Worm (Caenorhabditis elegans): ENCODE measurements around the gene Y57G11C.38.

The Y57G11C.38 gene

DNA sequence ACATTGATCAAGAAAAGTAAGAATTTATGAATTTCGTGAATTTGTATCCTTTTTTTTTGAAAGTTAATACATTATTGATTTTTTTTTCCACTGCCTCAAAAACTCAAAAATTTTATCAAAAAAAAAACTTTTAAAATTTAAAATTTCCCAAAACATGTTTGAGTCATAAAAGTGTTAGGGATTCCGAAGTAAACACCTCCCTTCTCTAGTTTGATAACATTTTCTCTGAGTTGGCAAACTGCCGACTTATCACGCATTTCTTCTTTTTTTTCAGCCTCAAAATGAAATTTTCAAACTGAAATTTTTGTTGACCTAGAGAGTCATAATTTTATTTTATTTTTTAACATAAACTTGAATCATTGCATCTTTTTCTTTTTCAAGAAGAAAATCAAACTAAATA, 28.7 kb downstream of the Y57G11C.38 start:
- no peak for TF ChIP-seq zag-1 (tag; optimal IDR thresholded peaks at IDR 0.05)
- no peak for TF ChIP-seq daf-16 (GFP tag; optimal IDR thresholded peaks at IDR 0.05)
- peak; percentile 92 for TF ChIP-seq daf-16 (tag; optimal IDR thresholded peaks at IDR 0.05)

DNA sequence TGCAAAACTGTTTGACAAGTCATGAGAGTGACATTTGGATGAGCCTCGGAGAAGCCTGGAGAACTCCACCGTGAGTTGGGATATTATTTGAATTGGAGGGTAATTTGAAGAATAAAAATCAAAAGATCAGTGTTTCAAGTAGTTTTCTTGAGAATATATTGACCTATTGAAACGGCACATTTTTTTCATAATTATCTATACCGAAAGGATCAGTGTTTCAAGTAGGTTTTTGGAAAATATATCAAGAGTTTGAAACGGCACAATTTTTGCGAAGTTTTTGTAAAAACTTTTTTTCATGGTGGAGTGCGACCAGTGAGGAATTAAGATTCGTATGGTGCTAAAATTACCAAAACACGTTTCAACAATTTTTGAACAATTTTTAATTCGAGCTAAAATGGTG, 29.7 kb downstream of the Y57G11C.38 start:
- TF ChIP-seq gei-8 (GFP tag; optimal IDR thresholded peaks at IDR 0.05) (no peak), snpc-1.2 (GFP tag; IDR thresholded peaks at IDR 0.05) (peak; percentile 66)

DNA sequence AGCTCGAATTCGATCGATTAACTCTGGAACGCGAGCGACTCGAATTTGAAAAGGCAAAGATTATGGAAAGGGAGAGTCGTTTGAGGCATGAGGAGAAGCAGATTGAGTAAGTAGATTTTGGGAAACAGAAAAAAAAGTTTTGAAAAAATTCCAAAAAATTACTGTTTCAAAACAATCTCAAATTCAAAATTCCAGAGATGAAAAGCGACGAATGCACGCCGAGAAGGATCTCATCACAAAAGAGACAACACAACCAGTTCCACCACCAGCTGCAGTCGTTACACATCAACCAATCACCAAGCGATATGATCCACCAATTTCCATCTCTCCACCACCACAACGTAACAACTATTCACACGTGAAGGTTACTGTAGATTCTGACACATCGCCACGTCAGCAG, 32.1 kb downstream of the Y57G11C.38 start:
- TF ChIP-seq lir-3 (tag; optimal IDR thresholded peaks at IDR 0.05) (no peak), unc-62 (GFP tag; optimal IDR thresholded peaks at IDR 0.05 in 1 of 2) (peak in 1 of 2 experiments; percentile 98), unc-62 (tag; optimal IDR thresholded peaks at IDR 0.05) (no peak)

DNA sequence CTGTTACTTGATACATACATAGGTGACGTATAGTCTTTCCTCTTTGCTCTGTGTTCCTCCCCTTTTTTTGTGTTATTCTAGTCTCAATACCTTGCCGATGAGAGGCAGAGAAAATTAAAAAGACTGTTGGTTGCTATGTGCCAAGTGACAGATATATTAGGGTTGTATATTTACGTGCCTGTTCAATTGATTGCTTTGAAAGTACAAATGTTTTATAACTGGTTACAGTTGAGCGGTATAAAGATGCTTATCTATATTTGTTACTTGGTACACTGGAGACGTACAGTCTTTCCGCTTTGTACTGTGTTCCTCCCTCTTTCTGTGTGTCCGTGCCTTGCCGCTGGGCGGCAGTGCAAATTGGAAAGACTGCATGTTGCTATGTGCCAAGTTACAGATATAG, 40.9 kb downstream of the Y57G11C.38 start:
- TF ChIP-seq attf-4 (tag; optimal IDR thresholded peaks at IDR 0.05) (no peak), nhr-10 (tag; optimal IDR thresholded peaks at IDR 0.05) (no peak), T26A8.4 (GFP tag; IDR thresholded peaks at IDR 0.05) (no peak), F26F4.8 (GFP tag; conservative IDR thresholded peaks at IDR 0.05) (no peak)

DNA sequence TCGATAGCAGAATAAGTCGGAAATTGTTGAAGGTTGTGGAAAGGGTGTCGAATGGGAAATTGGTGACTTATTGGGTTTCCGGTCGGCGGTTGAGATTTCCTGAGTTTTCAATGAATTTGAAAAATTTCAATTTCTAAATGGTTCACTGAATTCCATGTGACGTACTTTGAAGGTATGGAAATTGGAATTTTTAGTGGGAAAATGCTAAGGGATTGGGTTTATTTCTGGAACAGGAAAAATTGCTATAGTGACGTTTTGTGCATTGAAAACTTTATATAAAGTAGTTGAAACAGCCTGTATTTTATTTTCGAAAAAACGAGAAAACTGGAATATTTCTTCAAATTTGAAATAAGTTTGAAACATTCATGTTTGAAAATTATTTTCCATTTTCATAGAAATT, 47.3 kb downstream of the Y57G11C.38 start, which contains the start of gene pnc-2:
Gene pnc-2 (minus strand): TSS at position 101 of the 400 bp plus-strand sequence.
- TF ChIP-seq ZK337.2 (GFP tag; IDR thresholded peaks at IDR 0.05) (no peak), dmd-8 (GFP tag; IDR thresholded peaks at IDR 0.05) (no peak), Y105C5A.15 (GFP tag; IDR thresholded peaks at IDR 0.05) (no peak), Y75B8A.6 (GFP tag; IDR thresholded peaks at IDR 0.05) (no peak), daf-8 (GFP tag; IDR thresholded peaks at IDR 0.05) (no peak), nhr-25 (tag; optimal IDR thresholded peaks at IDR 0.05; ENCODE audit: borderline replicate concordance, insufficient read depth) (no peak), daf-12 (tag; optimal IDR thresholded peaks at IDR 0.05) (no peak), F44E2.7 (GFP tag; IDR thresholded peaks at IDR 0.05) (no peak), R02D3.7 (tag; optimal IDR thresholded peaks at IDR 0.05) (no peak), nhr-28 (tag; optimal IDR thresholded peaks at IDR 0.05) (no peak), ztf-11 (tag; optimal IDR thresholded peaks at IDR 0.05) (no peak), F49E8.2 (tag; optimal IDR thresholded peaks at IDR 0.05; ENCODE audit: borderline replicate concordance) (no peak), F37D6.2 (tag; optimal IDR thresholded peaks at IDR 0.05) (no peak), php-3 (GFP tag; IDR thresholded peaks at IDR 0.05) (no peak), unc-62 (GFP tag; optimal IDR thresholded peaks at IDR 0.05 in 1 of 2) (no peak), unc-62 (tag; optimal IDR thresholded peaks at IDR 0.05) (no peak), zfp-3 (GFP tag; conservative IDR thresholded peaks at IDR 0.05) (no peak)

DNA sequence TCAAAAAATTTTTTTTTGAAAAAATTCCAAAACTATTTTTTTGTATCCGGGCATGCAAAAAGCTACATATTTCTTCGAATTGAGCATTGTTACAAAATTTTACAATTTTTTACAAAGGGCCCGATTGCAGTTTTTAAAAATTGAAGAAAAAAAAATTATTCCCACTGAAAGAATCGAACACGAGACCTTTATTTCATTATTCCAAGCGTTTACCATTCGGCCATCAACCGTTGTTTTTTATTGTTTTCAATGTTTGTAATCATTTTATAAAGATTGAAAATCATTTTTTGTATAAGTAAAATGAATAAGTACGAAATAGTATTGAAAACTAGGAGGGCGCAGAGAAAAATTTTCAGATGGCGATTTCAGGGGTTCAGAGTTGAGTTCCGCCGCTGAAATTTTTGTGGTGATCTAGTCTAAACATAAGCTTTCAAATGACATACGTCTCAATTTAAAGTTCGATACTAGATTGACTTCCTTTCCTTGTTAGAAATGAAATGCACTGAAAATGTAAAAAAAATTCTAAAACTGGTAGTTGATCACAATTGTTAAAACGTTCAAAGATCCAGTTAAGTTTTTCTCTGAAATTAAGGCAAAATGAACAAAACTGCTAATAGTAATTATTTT, 49.0 kb downstream of the Y57G11C.38 start:
- peak; percentile 95 for TF ChIP-seq snpc-1.2 (GFP tag; IDR thresholded peaks at IDR 0.05)

DNA sequence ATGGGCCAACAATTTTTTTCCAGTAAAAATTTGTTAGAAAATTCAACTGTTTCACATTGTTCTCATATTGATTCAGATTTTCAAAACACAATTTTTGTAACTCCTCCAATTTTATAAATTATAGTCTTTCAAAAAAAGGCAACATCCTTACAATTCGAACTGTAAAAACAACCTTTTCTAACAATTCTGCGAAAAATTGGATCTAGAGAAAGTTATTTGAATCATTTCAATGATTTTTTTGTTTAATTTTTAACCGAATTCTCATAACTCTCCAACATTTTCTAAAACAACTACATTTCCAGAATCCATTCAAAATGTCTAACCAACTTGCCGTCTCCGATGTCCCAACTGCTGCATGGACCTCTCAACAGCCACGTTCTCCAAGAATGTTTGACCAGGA, 57.1 kb downstream of the Y57G11C.38 start, which contains the start of gene ccch-5:
Gene ccch-5 (plus strand): TSS at position 301 of the 400 bp plus-strand sequence.
- TF ChIP-seq mdl-1 (tag; optimal IDR thresholded peaks at IDR 0.05) = no peak
- TF ChIP-seq lin-39 (tag; optimal IDR thresholded peaks at IDR 0.05) = no peak
- TF ChIP-seq fos-1 (tag; optimal IDR thresholded peaks at IDR 0.05) = no peak
- TF ChIP-seq daf-12 (tag; optimal IDR thresholded peaks at IDR 0.05) = no peak
- no peak for TF ChIP-seq T20F7.1 (GFP tag; optimal IDR thresholded peaks at IDR 0.05)
- no peak for TF ChIP-seq aly-2 (tag; optimal IDR thresholded peaks at IDR 0.05)
- TF ChIP-seq lin-15B (tag; optimal IDR thresholded peaks at IDR 0.05) = no peak
- no peak for TF ChIP-seq lin-38 (GFP tag; IDR thresholded peaks at IDR 0.05)
- TF ChIP-seq ztf-11 (tag; optimal IDR thresholded peaks at IDR 0.05) = no peak
